Worm (Caenorhabditis elegans) whole organism, L4 larva: ENCODE data around the gene dgtr-1.

Experiments
- Y75B8A.6 ChIP-seq: fragments of 200-800 bp; sonication (Bioruptor generic); IDR thresholded peaks from 2 replicates; pipeline ENCODE4 v1.3.6; 2022; ENCODE audit warnings: missing genetic modification reagents, missing genetic modification characterization, missing compliant biosample characterization
- aly-2 ChIP-seq: sonication (generic microtip); optimal IDR thresholded peaks from 2 replicates; lab custom pipeline; 2018; ENCODE audit warnings: missing biosample characterization, missing genetic modification characterization
- ces-1 ChIP-seq: fragments of 150-350 bp; sonication (generic microtip); optimal IDR thresholded peaks from 4 replicates; lab custom pipeline; 2014; ENCODE audit warnings: missing biosample characterization, missing genetic modification reagents, missing genetic modification characterization
- ctbp-1 ChIP-seq: fragments of 200-800 bp; sonication (Bioruptor generic); IDR thresholded peaks from 2 replicates; pipeline ENCODE4 v1.3.6; 2022; ENCODE audit warnings: missing genetic modification reagents, missing genetic modification characterization, missing compliant biosample characterization
- hmg-1.1 ChIP-seq: fragments of 200-800 bp; sonication (Bioruptor generic); IDR thresholded peaks from 2 replicates; pipeline ENCODE4 v1.3.6; 2022; ENCODE audit warnings: missing genetic modification reagents, missing genetic modification characterization, missing compliant biosample characterization
- pqm-1 ChIP-seq: sonication (generic microtip); optimal IDR thresholded peaks from 2 replicates; lab custom pipeline; 2017; ENCODE audit warnings: missing biosample characterization, missing genetic modification characterization
- snpc-4 ChIP-seq: fragments of 150-350 bp; optimal IDR thresholded peaks from 2 replicates; lab custom pipeline; 2014; ENCODE audit warnings: missing biosample characterization, missing genetic modification characterization
- zfp-3 ChIP-seq: fragments of 200-800 bp; sonication (Bioruptor generic); conservative IDR thresholded peaks from 2 replicates; pipeline ENCODE4 v1.3.6; 2022; ENCODE audit warnings: missing genetic modification reagents, missing genetic modification characterization, missing compliant biosample characterization

ce11 chrV:6513356-6513755, 16.4 kb downstream of the dgtr-1 start:
- TF ChIP-seq ces-1 (GFP tag; lab: Kevin White, UChicago) (no peak), pqm-1 (tag; lab: Kevin White, UChicago) (no peak), zfp-3 (GFP tag; lab: Robert Waterston, UW) (no peak), aly-2 (tag; lab: Kevin White, UChicago) (no peak), snpc-4 (tag; lab: Kevin White, UChicago) (no peak), ctbp-1 (GFP tag; lab: Robert Waterston, UW) (0 out of 2 replicates have a peak, but pooled peaks have one; percentile 7), hmg-1.1 (no peak), Y75B8A.6 (GFP tag; lab: Robert Waterston, UW) (no peak)
